Fruit fly (Drosophila melanogaster) whole organism, embryonic: Measurements from ENCODE around the gene CG31468.

Source experiments
- C15 ChIP-seq: fragments of 200-800 bp; sonication (Bioruptor generic); IDR thresholded peaks from 3 replicates; pipeline ENCODE4 v1.3.6; 2022; ENCODE audit warnings: missing biosample characterization, missing genetic modification characterization
- CG10321 ChIP-seq: fragments of 200-800 bp; sonication (Bioruptor generic); IDR thresholded peaks from 2 replicates; pipeline ENCODE4 v1.3.6; 2022; ENCODE audit warnings: missing biosample characterization, missing genetic modification characterization
- CG10543 ChIP-seq: fragments of 200-800 bp; sonication (Bioruptor generic); optimal IDR thresholded peaks from 3 replicates; lab custom pipeline; 2017; ENCODE audit warnings: missing biosample characterization, mild to moderate bottlenecking, missing genetic modification characterization, moderate library complexity
- CG10654 ChIP-seq: fragments of 200-800 bp; sonication (Bioruptor generic); optimal IDR thresholded peaks from 2 replicates; lab custom pipeline; 2016; ENCODE audit warnings: missing biosample characterization, missing genetic modification characterization
- CG11456 ChIP-seq: fragments of 200-800 bp; sonication (Bioruptor generic); IDR thresholded peaks from 3 replicates; pipeline ENCODE4 v1.3.6; 2022; ENCODE audit warnings: missing biosample characterization, missing genetic modification characterization
- CG12104 ChIP-seq: fragments of 200-800 bp; sonication (Bioruptor generic); optimal IDR thresholded peaks from 3 replicates; lab custom pipeline; 2016; ENCODE audit warnings: missing biosample characterization, missing genetic modification characterization
- CG12236 ChIP-seq: fragments of 200-800 bp; sonication (Bioruptor generic); optimal IDR thresholded peaks from 2 replicates; lab custom pipeline; 2016; ENCODE audit warnings: missing biosample characterization, missing genetic modification characterization
- CG15479 ChIP-seq: fragments of 200-800 bp; sonication (Bioruptor generic); optimal IDR thresholded peaks from 3 replicates; lab custom pipeline; 2019; ENCODE audit warnings: missing biosample characterization, mild to moderate bottlenecking, missing genetic modification characterization, moderate library complexity
- CG15514 ChIP-seq: fragments of 200-800 bp; sonication (Bioruptor generic); optimal IDR thresholded peaks from 3 replicates; lab custom pipeline; 2017; ENCODE audit warnings: missing biosample characterization, missing genetic modification characterization, mild to moderate bottlenecking, moderate library complexity, missing genetic modification reagents
- CG15601 ChIP-seq: fragments of 200-800 bp; sonication (Bioruptor generic); optimal IDR thresholded peaks from 3 replicates; lab custom pipeline; 2019; ENCODE audit warnings: missing biosample characterization, mild to moderate bottlenecking, missing genetic modification characterization, moderate library complexity
- CG17568 ChIP-seq: fragments of 200-800 bp; sonication (Bioruptor generic); optimal IDR thresholded peaks from 2 replicates; lab custom pipeline; 2018; ENCODE audit warnings: missing biosample characterization, mild to moderate bottlenecking, missing genetic modification characterization, moderate library complexity
- CG18764 ChIP-seq: fragments of 200-800 bp; sonication (Bioruptor generic); optimal IDR thresholded peaks from 3 replicates; lab custom pipeline; 2016; ENCODE audit warnings: missing biosample characterization, missing genetic modification characterization
- CG2120 ChIP-seq: fragments of 200-800 bp; sonication (Bioruptor generic); optimal IDR thresholded peaks from 3 replicates; lab custom pipeline; 2016; ENCODE audit warnings: missing biosample characterization, missing genetic modification characterization
- CG2875 ChIP-seq: fragments of 200-800 bp; sonication (Bioruptor generic); optimal IDR thresholded peaks from 2 replicates; lab custom pipeline; 2017; ENCODE audit warnings: missing biosample characterization, mild to moderate bottlenecking, missing genetic modification characterization, missing genetic modification reagents
- CG30020 ChIP-seq: fragments of 200-800 bp; optimal IDR thresholded peaks from 2 replicates; lab custom pipeline; 2019; ENCODE audit warnings: missing biosample characterization, mild to moderate bottlenecking, missing genetic modification characterization, moderate library complexity
- CG30431 ChIP-seq: fragments of 200-800 bp; sonication (Bioruptor generic); optimal IDR thresholded peaks from 2 replicates; lab custom pipeline; 2017; ENCODE audit warnings: missing biosample characterization, missing genetic modification characterization
- CG32772 ChIP-seq: fragments of 200-800 bp; sonication (Bioruptor generic); IDR thresholded peaks from 2 replicates; pipeline ENCODE4 v1.3.6; 2022; ENCODE audit warnings: missing biosample characterization, missing genetic modification characterization
- CG3407 ChIP-seq: fragments of 200-800 bp; sonication (Bioruptor generic); optimal IDR thresholded peaks from 2 replicates; lab custom pipeline; 2018; ENCODE audit warnings: missing biosample characterization, mild to moderate bottlenecking, missing genetic modification characterization
- CG4282 ChIP-seq: fragments of 200-800 bp; sonication (Bioruptor generic); optimal IDR thresholded peaks from 2 replicates; lab custom pipeline; 2016; ENCODE audit warnings: missing biosample characterization, missing genetic modification characterization
- CG6813 ChIP-seq: fragments of 200-800 bp; sonication (Bioruptor generic); optimal IDR thresholded peaks from 2 replicates; lab custom pipeline; 2017; ENCODE audit warnings: missing biosample characterization, missing genetic modification characterization, mild to moderate bottlenecking, moderate library complexity, missing genetic modification reagents
- CG7745 ChIP-seq: fragments of 200-800 bp; sonication (Bioruptor generic); optimal IDR thresholded peaks from 2 replicates; lab custom pipeline; 2018; ENCODE audit warnings: missing biosample characterization, mild to moderate bottlenecking, missing genetic modification characterization, moderate library complexity
- CG8359 ChIP-seq: fragments of 200-800 bp; sonication (Bioruptor generic); optimal IDR thresholded peaks from 2 replicates; lab custom pipeline; 2017; ENCODE audit warnings: missing biosample characterization, mild to moderate bottlenecking, missing genetic modification characterization, borderline replicate concordance
- CG8478 ChIP-seq: fragments of >200 bp; optimal IDR thresholded peaks from 2 replicates; lab custom pipeline; 2018
- CG9215 ChIP-seq: fragments of 200-800 bp; sonication (Bioruptor generic); IDR thresholded peaks from 2 replicates; pipeline ENCODE4 v1.3.6; 2022; ENCODE audit warnings: missing biosample characterization, missing genetic modification characterization
- CG9609 ChIP-seq: fragments of 200-800 bp; sonication (Bioruptor generic); optimal IDR thresholded peaks from 3 replicates; lab custom pipeline; 2016; ENCODE audit warnings: missing biosample characterization, missing genetic modification characterization
- Hand ChIP-seq: fragments of 200-800 bp; sonication (Bioruptor generic); optimal IDR thresholded peaks from 2 replicates; lab custom pipeline; 2017; ENCODE audit warnings: mild to moderate bottlenecking, missing biosample characterization, missing genetic modification reagents, missing genetic modification characterization
- HmgZ ChIP-seq: fragments of 200-800 bp; sonication (Bioruptor generic); optimal IDR thresholded peaks from 2 replicates; lab custom pipeline; 2018; ENCODE audit warnings: missing biosample characterization, mild to moderate bottlenecking, missing genetic modification characterization
- NFAT ChIP-seq: fragments of 200-800 bp; sonication (Bioruptor generic); IDR thresholded peaks from 2 replicates; pipeline ENCODE4 v1.3.6; 2022; ENCODE audit warnings: missing biosample characterization, missing genetic modification characterization
- Optix ChIP-seq: fragments of 200-800 bp; sonication (Bioruptor generic); IDR thresholded peaks from 3 replicates; pipeline ENCODE4 v1.3.6; 2022; ENCODE audit warnings: missing biosample characterization, missing genetic modification characterization
- Taf1 ChIP-seq: fragments of 200-800 bp; sonication (Bioruptor generic); IDR thresholded peaks from 2 replicates; pipeline ENCODE4 v1.3.6; 2022; ENCODE audit warnings: missing biosample characterization, missing genetic modification characterization
- cas ChIP-seq: fragments of 200-800 bp; sonication (Bioruptor generic); IDR thresholded peaks from 2 replicates; pipeline ENCODE4 v1.3.6; 2022; ENCODE audit warnings: missing biosample characterization, missing genetic modification characterization
- chn ChIP-seq: fragments of 200-800 bp; sonication (Bioruptor generic); optimal IDR thresholded peaks from 2 replicates; lab custom pipeline; 2016; ENCODE audit warnings: missing biosample characterization, missing genetic modification characterization
- dpn ChIP-seq, 2 experiments: fragments of 200-800 bp; sonication (Bioruptor generic); optimal IDR thresholded peaks; 3 replicates each; lab custom pipeline; 2016; ENCODE audit warnings: missing biosample characterization in 2 of 2, missing genetic modification characterization in 2 of 2
- fd64A ChIP-seq: fragments of 200-800 bp; sonication (Bioruptor generic); optimal IDR thresholded peaks from 3 replicates; lab custom pipeline; 2018; ENCODE audit warnings: missing biosample characterization, mild to moderate bottlenecking, missing genetic modification characterization
- gcm2 ChIP-seq: fragments of 200-800 bp; sonication (Bioruptor generic); optimal IDR thresholded peaks from 2 replicates; lab custom pipeline; 2016; ENCODE audit warnings: missing biosample characterization, missing genetic modification characterization
- gsb ChIP-seq: fragments of 200-800 bp; sonication (Bioruptor generic); IDR thresholded peaks from 2 replicates; pipeline ENCODE4 v1.3.6; 2022; ENCODE audit warnings: missing biosample characterization, missing genetic modification characterization
- gt ChIP-seq: fragments of 200-800 bp; sonication (Bioruptor generic); IDR thresholded peaks from 2 replicates; pipeline ENCODE4 v1.3.6; 2022; ENCODE audit warnings: missing biosample characterization, missing genetic modification characterization
- hkb ChIP-seq, 2 experiments: fragments of 200-800 bp in 1 of 2; fragments of >200 bp in 1 of 2; sonication (Bioruptor generic) in 1 of 2; IDR thresholded peaks in 1 of 2; optimal IDR thresholded peaks in 1 of 2; 2 replicates each; pipeline versions ENCODE4 v1.3.6 to Lab custom; 2017 to 2022; ENCODE audit warnings: missing biosample characterization in 1 of 2, missing genetic modification characterization in 1 of 2
- ind ChIP-seq: fragments of 200-800 bp; sonication (Bioruptor generic); optimal IDR thresholded peaks from 3 replicates; lab custom pipeline; 2016; ENCODE audit warnings: missing biosample characterization, missing genetic modification characterization
- ken ChIP-seq: fragments of 200-800 bp; sonication (Bioruptor generic); IDR thresholded peaks from 3 replicates; pipeline ENCODE4 v1.3.6; 2022; ENCODE audit warnings: missing biosample characterization, missing genetic modification characterization
- nerfin-1 ChIP-seq: fragments of 200-800 bp; sonication (Bioruptor generic); optimal IDR thresholded peaks from 3 replicates; lab custom pipeline; 2019; ENCODE audit warnings: missing biosample characterization, mild to moderate bottlenecking, missing genetic modification characterization, moderate library complexity
- peb ChIP-seq: fragments of 200-800 bp; sonication (Bioruptor generic); IDR thresholded peaks from 2 replicates; pipeline ENCODE4 v1.3.6; 2022; ENCODE audit warnings: missing biosample characterization, missing genetic modification characterization
- prd ChIP-seq, 3 experiments: fragments of >200 bp in 2 of 3; fragments of 200-800 bp in 1 of 3; sonication (Bioruptor generic) in 1 of 3; optimal IDR thresholded peaks in 2 of 3; IDR thresholded peaks in 1 of 3; 2 replicates in 2 of 3; 3 replicates in 1 of 3; pipeline versions ENCODE4 v1.3.6 to Lab custom; 2017 to 2022; ENCODE audit warnings: missing biosample characterization in 1 of 3, missing genetic modification characterization in 1 of 3
- pzg ChIP-seq: fragments of 200-800 bp; sonication (Bioruptor generic); optimal IDR thresholded peaks from 3 replicates; lab custom pipeline; 2018; ENCODE audit warnings: missing biosample characterization, mild to moderate bottlenecking, missing genetic modification characterization, moderate library complexity
- ro ChIP-seq: fragments of 200-800 bp; sonication (Bioruptor generic); IDR thresholded peaks from 2 replicates; pipeline ENCODE4 v1.3.6; 2022; ENCODE audit warnings: missing biosample characterization, missing genetic modification characterization
- sim ChIP-seq: fragments of 200-800 bp; sonication (Bioruptor generic); IDR thresholded peaks from 2 replicates; pipeline ENCODE4 v1.3.6; 2022; ENCODE audit warnings: missing biosample characterization, missing genetic modification characterization
- sima ChIP-seq: fragments of 200-800 bp; sonication (Bioruptor generic); optimal IDR thresholded peaks from 2 replicates; lab custom pipeline; 2016; ENCODE audit warnings: missing biosample characterization, missing genetic modification characterization
- tll ChIP-seq, 2 experiments: fragments of 200-800 bp in 1 of 2; fragments of >200 bp in 1 of 2; sonication (Bioruptor generic) in 1 of 2; optimal IDR thresholded peaks; 2 replicates each; lab custom pipeline; 2017 to 2019; ENCODE audit warnings: missing biosample characterization in 2 of 2, missing genetic modification characterization in 2 of 2, mild to moderate bottlenecking in 1 of 2, moderate library complexity in 1 of 2
- trem ChIP-seq: fragments of 200-800 bp; optimal IDR thresholded peaks from 3 replicates; lab custom pipeline; 2019; ENCODE audit warnings: missing biosample characterization, mild to moderate bottlenecking, missing genetic modification characterization, moderate library complexity
- unpg ChIP-seq: fragments of 200-800 bp; sonication (Bioruptor generic); optimal IDR thresholded peaks from 3 replicates; lab custom pipeline; 2018; ENCODE audit warnings: missing biosample characterization, mild to moderate bottlenecking, missing genetic modification characterization, moderate library complexity

Gene CG31468

dm6 chr3R:23652525-23653108 lies 47.5 kb downstream of the CG31468 start (continued):
- TF ChIP-seq CG15479 (GFP tag; lab: Kevin White, UChicago) (no peak), Optix (GFP tag; lab: Robert Waterston, UW) (no peak), CG30020 (tag; lab: Kevin White, UChicago) (no peak), Taf1 (GFP tag; lab: Robert Waterston, UW) (peak; percentile 14; the same call in 1 of the 2 replicates), gt (no peak), nerfin-1 (tag; lab: Kevin White, UChicago) (no peak), chn (GFP tag; lab: Kevin White, UChicago) (no peak), CG17568 (peak; percentile 65), CG11456 (GFP tag; lab: Robert Waterston, UW) (peak; percentile 76), CG3407 (no peak), CG30431 (peak; percentile 6), CG8359 (GFP tag; lab: Kevin White, UChicago) (no peak), pzg (GFP tag; lab: Kevin White, UChicago) (peak; percentile 2), CG15514 (GFP tag; lab: Kevin White, UChicago) (peak; percentile 83), CG6813 (GFP tag; lab: Kevin White, UChicago) (peak; percentile 65), tll (GFP tag; optimal IDR thresholded peaks at IDR 0.05; lab: Kevin White, UChicago) (no peak), Hand (peak; percentile 43), NFAT (GFP tag; lab: Robert Waterston, UW) (peak; percentile 37; the same call in 1 of the 2 replicates), sima (GFP tag; lab: Kevin White, UChicago) (no peak), CG10321 (GFP tag; lab: Robert Waterston, UW) (peak; percentile 70), cas (GFP tag; lab: Robert Waterston, UW) (no peak), CG9609 (GFP tag; lab: Kevin White, UChicago) (peak; percentile 46), trem (no peak), unpg (GFP tag; lab: Kevin White, UChicago) (peak; percentile 27), ken (GFP tag; lab: Robert Waterston, UW) (no peak), CG12236 (GFP tag; lab: Kevin White, UChicago) (peak; percentile 38), hkb (optimal IDR thresholded peaks at IDR 0.05; lab: Kevin White, UChicago) (no peak), hkb (GFP tag; IDR thresholded peaks at IDR 0.05; lab: Robert Waterston, UW) (peak; percentile 71), CG9215 (GFP tag; lab: Robert Waterston, UW) (no peak), CG4282 (GFP tag; lab: Kevin White, UChicago) (no peak), CG15601 (tag; lab: Kevin White, UChicago) (no peak), dpn (GFP tag; optimal IDR thresholded peaks at IDR 0.05; lab: Kevin White, UChicago) (peak; percentile 36 to 59), CG10654 (GFP tag; lab: Kevin White, UChicago) (peak; percentile 41), ind (GFP tag; lab: Kevin White, UChicago) (peak; percentile 23), gsb (GFP tag; lab: Robert Waterston, UW) (peak; percentile 73), CG32772 (GFP tag; lab: Robert Waterston, UW) (no peak), sim (GFP tag; lab: Robert Waterston, UW) (no peak), CG12104 (GFP tag; lab: Kevin White, UChicago) (no peak), CG7745 (tag; lab: Kevin White, UChicago) (no peak), ro (GFP tag; lab: Robert Waterston, UW) (no peak), C15 (GFP tag; lab: Robert Waterston, UW) (no peak), CG10543 (GFP tag; lab: Kevin White, UChicago) (peak; percentile 46), CG8478 (lab: Kevin White, UChicago) (no peak), fd64A (GFP tag; lab: Kevin White, UChicago) (no peak), CG2875 (no peak), peb (GFP tag; lab: Robert Waterston, UW) (no peak), HmgZ (tag; lab: Kevin White, UChicago) (peak; percentile 73), gcm2 (peak; percentile 27), CG2120 (GFP tag; lab: Kevin White, UChicago) (peak; percentile 81), CG18764 (GFP tag; lab: Kevin White, UChicago) (peak; percentile 37), prd (optimal IDR thresholded peaks at IDR 0.05; lab: Kevin White, UChicago) (no peak), prd (GFP tag; IDR thresholded peaks at IDR 0.05; lab: Robert Waterston, UW) (no peak; the same call in 2 of the 3 replicates)
